Fruit fly (Drosophila melanogaster) whole organism, embryonic: ENCODE data around the gene Smu1.

Source experiments
- Ada2b ChIP-seq: fragments of 200-800 bp; sonication (Bioruptor generic); IDR thresholded peaks from 2 replicates; pipeline ENCODE4 v1.3.6; 2022; ENCODE audit warnings: missing biosample characterization, missing genetic modification characterization
- CG10431 ChIP-seq: fragments of 200-800 bp; sonication (Bioruptor generic); optimal IDR thresholded peaks from 3 replicates; lab custom pipeline; 2018; ENCODE audit warnings: missing biosample characterization, mild to moderate bottlenecking, missing genetic modification characterization
- CG11696 ChIP-seq: fragments of 200-800 bp; sonication (Bioruptor generic); IDR thresholded peaks from 2 replicates; pipeline ENCODE4 v1.3.6; 2022; ENCODE audit warnings: missing biosample characterization, missing genetic modification characterization
- CG12744 ChIP-seq: fragments of 200-800 bp; sonication (Bioruptor generic); optimal IDR thresholded peaks from 2 replicates; lab custom pipeline; 2016; ENCODE audit warnings: missing biosample characterization, missing genetic modification characterization
- CG13287 ChIP-seq: fragments of 200-800 bp; sonication (Bioruptor generic); IDR thresholded peaks from 2 replicates; pipeline ENCODE4 v1.3.6; 2022; ENCODE audit warnings: missing biosample characterization, missing genetic modification characterization; ENCODE audit not compliant: partially characterized antibody
- CG14965 ChIP-seq: fragments of 200-800 bp; sonication (Bioruptor generic); optimal IDR thresholded peaks from 2 replicates; lab custom pipeline; 2016; ENCODE audit warnings: missing biosample characterization, missing genetic modification characterization, borderline replicate concordance
- CG1603 ChIP-seq: fragments of 200-800 bp; sonication (Bioruptor generic); optimal IDR thresholded peaks from 2 replicates; lab custom pipeline; 2019; ENCODE audit warnings: missing biosample characterization, mild to moderate bottlenecking, missing genetic modification characterization, moderate library complexity
- CG17186 ChIP-seq: fragments of 200-800 bp; sonication (Bioruptor generic); optimal IDR thresholded peaks from 3 replicates; lab custom pipeline; 2017; ENCODE audit warnings: missing biosample characterization, missing genetic modification reagents, missing genetic modification characterization
- CG17359 ChIP-seq: fragments of 200-800 bp; sonication (Bioruptor generic); optimal IDR thresholded peaks from 3 replicates; lab custom pipeline; 2018; ENCODE audit warnings: missing biosample characterization, mild to moderate bottlenecking, missing genetic modification characterization, moderate library complexity
- CG17612 ChIP-seq: fragments of 200-800 bp; sonication (Bioruptor generic); IDR thresholded peaks from 2 replicates; pipeline ENCODE4 v1.3.6; 2022; ENCODE audit warnings: missing biosample characterization, missing genetic modification characterization
- CG17912 ChIP-seq: fragments of 200-800 bp; sonication (Bioruptor generic); optimal IDR thresholded peaks from 2 replicates; lab custom pipeline; 2018; ENCODE audit warnings: missing biosample characterization, mild to moderate bottlenecking, missing genetic modification characterization
- CG2116 ChIP-seq: fragments of 200-800 bp; sonication (Bioruptor generic); optimal IDR thresholded peaks from 3 replicates; lab custom pipeline; 2018; ENCODE audit warnings: missing biosample characterization, mild to moderate bottlenecking, missing genetic modification characterization
- CG32532 ChIP-seq: fragments of 200-800 bp; sonication (Bioruptor generic); IDR thresholded peaks from 2 replicates; pipeline ENCODE4 v1.3.6; 2022; ENCODE audit warnings: missing biosample characterization, missing genetic modification characterization
- CG4328 ChIP-seq: fragments of 200-800 bp; sonication (Bioruptor generic); optimal IDR thresholded peaks from 3 replicates; lab custom pipeline; 2017; ENCODE audit warnings: missing biosample characterization, missing genetic modification reagents, missing genetic modification characterization
- CG4360 ChIP-seq: fragments of 200-800 bp; sonication (Bioruptor generic); IDR thresholded peaks from 2 replicates; pipeline ENCODE4 v1.3.6; 2022; ENCODE audit warnings: missing biosample characterization, missing genetic modification characterization
- CG4404 ChIP-seq: fragments of 200-800 bp; sonication (Bioruptor generic); IDR thresholded peaks from 2 replicates; pipeline ENCODE4 v1.3.6; 2022; ENCODE audit warnings: missing biosample characterization, missing genetic modification characterization
- CG6175 ChIP-seq: fragments of 200-800 bp; sonication (Bioruptor generic); IDR thresholded peaks from 3 replicates; pipeline ENCODE4 v1.3.6; 2022; ENCODE audit warnings: missing biosample characterization, missing genetic modification characterization
- CG6765 ChIP-seq: fragments of 200-800 bp; sonication (Bioruptor generic); optimal IDR thresholded peaks from 3 replicates; lab custom pipeline; 2017; ENCODE audit warnings: missing biosample characterization, mild to moderate bottlenecking, missing genetic modification characterization
- CG7271 ChIP-seq: fragments of 200-800 bp; sonication (Bioruptor generic); optimal IDR thresholded peaks from 2 replicates; lab custom pipeline; 2018; ENCODE audit warnings: missing biosample characterization, mild to moderate bottlenecking, missing genetic modification characterization, moderate library complexity
- CG8281 ChIP-seq: fragments of 200-800 bp; sonication (Bioruptor generic); optimal IDR thresholded peaks from 2 replicates; lab custom pipeline; 2018; ENCODE audit warnings: missing biosample characterization, mild to moderate bottlenecking, missing genetic modification characterization, moderate library complexity
- CG8290 ChIP-seq, 3 experiments: fragments of 200-800 bp; sonication (Bioruptor generic); optimal IDR thresholded peaks; 2 replicates each; lab custom pipeline; 2016 to 2019; ENCODE audit warnings: missing biosample characterization in 3 of 3, missing genetic modification characterization in 3 of 3, mild to moderate bottlenecking in 2 of 3, moderate library complexity in 1 of 3
- CG9437 ChIP-seq: fragments of 200-800 bp; sonication (Bioruptor generic); optimal IDR thresholded peaks from 2 replicates; lab custom pipeline; 2018; ENCODE audit warnings: missing biosample characterization, mild to moderate bottlenecking, missing genetic modification characterization
- CG9797 ChIP-seq: fragments of 200-800 bp; sonication (Bioruptor generic); optimal IDR thresholded peaks from 3 replicates; lab custom pipeline; 2018; ENCODE audit warnings: missing biosample characterization, mild to moderate bottlenecking, missing genetic modification characterization
- CTCF ChIP-seq: fragments of 200-800 bp; sonication (Bioruptor generic); optimal IDR thresholded peaks from 2 replicates; lab custom pipeline; 2017; ENCODE audit warnings: missing biosample characterization, mild to moderate bottlenecking, missing genetic modification characterization, moderate library complexity
- Doc3 ChIP-seq: fragments of 200-800 bp; sonication (Bioruptor generic); IDR thresholded peaks from 3 replicates; pipeline ENCODE4 v1.3.6; 2022; ENCODE audit warnings: missing biosample characterization, missing genetic modification characterization; ENCODE audit not compliant: partially characterized antibody
- Dp ChIP-seq: fragments of 200-800 bp; sonication (Bioruptor generic); optimal IDR thresholded peaks from 2 replicates; lab custom pipeline; 2018; ENCODE audit warnings: missing biosample characterization, mild to moderate bottlenecking, missing genetic modification characterization, moderate library complexity
- HmgD ChIP-seq: fragments of 200-800 bp; sonication (Bioruptor generic); optimal IDR thresholded peaks from 3 replicates; lab custom pipeline; 2016; ENCODE audit warnings: missing biosample characterization, missing genetic modification characterization
- Nf-YA ChIP-seq: fragments of 200-800 bp; sonication (Bioruptor generic); IDR thresholded peaks from 2 replicates; pipeline ENCODE4 v1.3.6; 2022; ENCODE audit warnings: missing biosample characterization, missing genetic modification characterization
- Pdp1 ChIP-seq, 2 experiments: fragments of 200-800 bp; sonication (Bioruptor generic); optimal IDR thresholded peaks; 3 replicates each; lab custom pipeline; 2016; ENCODE audit warnings: missing biosample characterization in 2 of 2, missing genetic modification characterization in 2 of 2, mild to moderate bottlenecking in 1 of 2, moderate library complexity in 1 of 2
- Sry-β ChIP-seq: fragments of 200-800 bp; sonication (Bioruptor generic); optimal IDR thresholded peaks from 2 replicates; lab custom pipeline; 2018; ENCODE audit warnings: missing biosample characterization, mild to moderate bottlenecking, missing genetic modification characterization, moderate library complexity
- Sry-δ ChIP-seq: fragments of 200-800 bp; sonication (Bioruptor generic); optimal IDR thresholded peaks from 2 replicates; lab custom pipeline; 2016; ENCODE audit warnings: missing biosample characterization, missing genetic modification characterization
- ap ChIP-seq: fragments of 200-800 bp; sonication (Bioruptor generic); IDR thresholded peaks from 2 replicates; pipeline ENCODE4 v1.3.6; 2022; ENCODE audit warnings: missing biosample characterization, missing genetic modification characterization
- ash1 ChIP-seq: fragments of 200-800 bp; sonication (Bioruptor generic); optimal IDR thresholded peaks from 2 replicates; lab custom pipeline; 2018; ENCODE audit warnings: missing biosample characterization, mild to moderate bottlenecking, missing genetic modification characterization
- cas ChIP-seq: fragments of 200-800 bp; sonication (Bioruptor generic); IDR thresholded peaks from 2 replicates; pipeline ENCODE4 v1.3.6; 2022; ENCODE audit warnings: missing biosample characterization, missing genetic modification characterization
- cato ChIP-seq: fragments of 200-800 bp; sonication (Bioruptor generic); optimal IDR thresholded peaks from 2 replicates; lab custom pipeline; 2016; ENCODE audit warnings: missing biosample characterization, missing genetic modification characterization, borderline replicate concordance
- chinmo ChIP-seq: fragments of 200-800 bp; sonication (Bioruptor generic); IDR thresholded peaks from 4 replicates; pipeline ENCODE4 v1.3.6; 2022; ENCODE audit warnings: missing biosample characterization, missing genetic modification characterization; ENCODE audit not compliant: partially characterized antibody
- chn ChIP-seq: fragments of 200-800 bp; sonication (Bioruptor generic); optimal IDR thresholded peaks from 2 replicates; lab custom pipeline; 2016; ENCODE audit warnings: missing biosample characterization, missing genetic modification characterization
- ewg ChIP-seq: fragments of 200-800 bp; sonication (Bioruptor generic); optimal IDR thresholded peaks from 3 replicates; lab custom pipeline; 2017; ENCODE audit warnings: mild to moderate bottlenecking, missing biosample characterization, missing genetic modification reagents, missing genetic modification characterization
- gro ChIP-seq: fragments of 200-800 bp; sonication (Bioruptor generic); optimal IDR thresholded peaks from 2 replicates; lab custom pipeline; 2016; ENCODE audit warnings: missing biosample characterization, missing genetic modification characterization
- gsb-n ChIP-seq: fragments of 200-800 bp; sonication (Bioruptor generic); optimal IDR thresholded peaks from 3 replicates; lab custom pipeline; 2018; ENCODE audit warnings: missing biosample characterization, mild to moderate bottlenecking, missing genetic modification characterization
- ham ChIP-seq: fragments of 200-800 bp; sonication (Bioruptor generic); IDR thresholded peaks from 2 replicates; pipeline ENCODE4 v1.3.6; 2022; ENCODE audit warnings: missing biosample characterization, missing genetic modification characterization
- nerfin-1 ChIP-seq: fragments of 200-800 bp; sonication (Bioruptor generic); optimal IDR thresholded peaks from 3 replicates; lab custom pipeline; 2019; ENCODE audit warnings: missing biosample characterization, mild to moderate bottlenecking, missing genetic modification characterization, moderate library complexity
- repo ChIP-seq: fragments of 200-800 bp; sonication (Bioruptor generic); optimal IDR thresholded peaks from 2 replicates; lab custom pipeline; 2016; ENCODE audit warnings: missing biosample characterization, missing genetic modification characterization
- sd ChIP-seq: fragments of 200-800 bp; sonication (Bioruptor generic); optimal IDR thresholded peaks from 3 replicates; lab custom pipeline; 2018; ENCODE audit warnings: missing biosample characterization, mild to moderate bottlenecking, missing genetic modification characterization, moderate library complexity
- seq ChIP-seq: fragments of 200-800 bp; sonication (Bioruptor generic); IDR thresholded peaks from 2 replicates; pipeline ENCODE4 v1.3.6; 2022; ENCODE audit warnings: missing biosample characterization, missing genetic modification characterization
- shn ChIP-seq: fragments of 200-800 bp; sonication (Bioruptor generic); optimal IDR thresholded peaks from 3 replicates; lab custom pipeline; 2016; ENCODE audit warnings: missing biosample characterization, missing genetic modification characterization
- wdn ChIP-seq: fragments of 200-800 bp; sonication (Bioruptor generic); IDR thresholded peaks from 2 replicates; pipeline ENCODE4 v1.3.6; 2022; ENCODE audit warnings: missing biosample characterization, missing genetic modification characterization
- zf30C ChIP-seq: fragments of 200-800 bp; sonication (Bioruptor generic); optimal IDR thresholded peaks from 3 replicates; lab custom pipeline; 2018; ENCODE audit warnings: missing biosample characterization, mild to moderate bottlenecking, missing genetic modification characterization

Smu1 gene

DNA sequence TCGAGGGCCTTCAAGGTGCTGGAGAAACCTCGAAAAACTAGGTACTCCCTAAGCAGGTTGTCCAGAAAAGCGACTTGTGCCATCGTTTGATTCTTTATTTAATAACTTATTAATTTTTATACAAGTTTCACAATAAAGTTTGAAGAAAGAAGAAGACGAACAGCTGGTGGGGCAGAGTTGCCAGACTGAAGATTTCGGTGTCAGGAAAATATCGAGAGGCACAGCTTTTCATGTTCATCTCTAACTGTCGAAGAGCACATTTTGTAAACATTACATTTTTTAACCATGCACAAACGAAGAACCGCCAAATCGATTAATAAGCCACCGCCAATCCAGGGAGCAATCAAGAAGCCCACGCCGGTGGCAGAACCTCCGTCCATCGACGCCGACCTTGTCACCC, 42.7 kb upstream of the Smu1 start, which contains the start of the genes CG6005 and CG14286 (continued):
- 0 out of 2 replicates have a peak, but pooled peaks have one; percentile 6 for TF ChIP-seq wdn (GFP tag; lab: Robert Waterston, UW)
- TF ChIP-seq CG14965 (GFP tag; lab: Kevin White, UChicago), result no peak
- TF ChIP-seq CG17912 (GFP tag; lab: Kevin White, UChicago), result peak; percentile 30
- peak; percentile 80 for TF ChIP-seq gsb-n (tag; lab: Kevin White, UChicago)
- peak; percentile 84 for TF ChIP-seq Sry-δ
- no peak for TF ChIP-seq cato (GFP tag; lab: Kevin White, UChicago)
- TF ChIP-seq CG11696 (GFP tag; lab: Robert Waterston, UW), result no peak
- TF ChIP-seq CG4328, result no peak
- no peak for TF ChIP-seq ash1
- TF ChIP-seq ham (GFP tag; lab: Robert Waterston, UW), result no peak
- peak; percentile 16 for TF ChIP-seq CG12744 (GFP tag; lab: Kevin White, UChicago)
- peak; percentile 64; the same call in 2 of the 3 replicates for TF ChIP-seq CG6175 (GFP tag; lab: Robert Waterston, UW)
- peak; percentile 88 for TF ChIP-seq CG13287 (GFP tag; lab: Robert Waterston, UW)
- TF ChIP-seq HmgD, result no peak
- peak; percentile 49; the same call in 1 of the 2 replicates for TF ChIP-seq cas (GFP tag; lab: Robert Waterston, UW)
- TF ChIP-seq chn (GFP tag; lab: Kevin White, UChicago), result peak; percentile 78
- 0 out of 2 replicates have a peak, but pooled peaks have one; percentile 13 for TF ChIP-seq Ada2b (GFP tag; lab: Robert Waterston, UW)
- peak; percentile 69 for TF ChIP-seq gro (GFP tag; lab: Kevin White, UChicago)
- peak; percentile 21; the same call in 1 of the 2 replicates for TF ChIP-seq CG17612 (GFP tag; lab: Robert Waterston, UW)
- no peak for TF ChIP-seq CG4360 (GFP tag; lab: Robert Waterston, UW)
- no peak for TF ChIP-seq CG6765 (GFP tag; lab: Kevin White, UChicago)
- peak; percentile 45; the same call in 1 of the 2 replicates for TF ChIP-seq Nf-YA
- no peak for TF ChIP-seq zf30C (GFP tag; lab: Kevin White, UChicago)

DNA sequence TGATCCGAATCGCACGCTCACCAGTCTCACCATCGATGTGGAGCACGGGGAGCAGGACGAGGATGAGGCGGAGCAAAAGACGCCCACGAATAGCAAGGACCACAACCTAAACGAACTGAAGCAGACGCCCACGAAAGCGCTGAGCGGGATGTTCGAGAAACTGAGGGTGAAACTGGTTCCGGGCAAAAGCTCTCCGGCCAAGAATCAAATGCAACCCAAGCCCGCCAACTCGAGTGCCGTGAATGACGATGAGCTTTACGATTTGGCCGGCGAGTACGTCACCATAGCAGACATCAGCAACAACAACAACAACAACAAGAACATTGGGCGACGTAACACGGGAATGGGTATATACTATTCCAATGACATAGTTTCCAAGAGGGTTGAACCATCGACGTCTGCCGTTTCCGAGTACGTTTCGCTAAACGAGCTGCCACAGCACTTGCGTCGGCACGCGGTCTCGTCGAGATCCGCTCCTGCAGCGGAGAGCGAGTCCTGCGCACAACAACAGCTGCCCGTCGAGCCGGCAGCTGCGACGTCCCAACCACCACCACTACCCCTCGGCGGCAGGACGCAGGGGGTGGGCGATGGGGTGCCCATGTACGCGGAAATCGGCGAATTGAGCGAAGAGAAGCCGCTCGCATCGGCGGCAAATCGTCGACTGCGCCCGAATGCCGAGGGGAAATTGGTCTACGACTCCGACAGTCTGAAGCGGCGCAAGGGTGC, 36.4 kb upstream of the Smu1 start:
- TF ChIP-seq Dp (GFP tag; lab: Kevin White, UChicago) (peak; percentile 49), ap (GFP tag; lab: Robert Waterston, UW) (no peak), CG4404 (GFP tag; lab: Robert Waterston, UW) (0 out of 2 replicates have a peak, but pooled peaks have one; percentile 15), repo (GFP tag; lab: Kevin White, UChicago) (no peak), sd (peak; percentile 36), CG32532 (GFP tag; lab: Robert Waterston, UW) (peak; percentile 18; the same call in 1 of the 2 replicates), seq (GFP tag; lab: Robert Waterston, UW) (peak; percentile 84), CG4360 (GFP tag; lab: Robert Waterston, UW) (peak; percentile 87), CG6765 (GFP tag; lab: Kevin White, UChicago) (no peak), CG8290 (GFP tag; optimal IDR thresholded peaks at IDR 0.05; lab: Kevin White, UChicago) (no peak), CG8290 (tag; optimal IDR thresholded peaks at IDR 0.05; lab: Kevin White, UChicago) (no peak), CG2116 (GFP tag; lab: Kevin White, UChicago) (peak; percentile 18), Sry-β (GFP tag; lab: Kevin White, UChicago) (no peak), shn (GFP tag; lab: Kevin White, UChicago) (no peak), chinmo (GFP tag; lab: Robert Waterston, UW) (0 out of 4 replicates have a peak, but pooled peaks have one; percentile 39), CTCF (GFP tag; lab: Kevin White, UChicago) (peak; percentile 85), CG9797 (GFP tag; lab: Kevin White, UChicago) (no peak), CG10431 (GFP tag; lab: Kevin White, UChicago) (peak; percentile 83), nerfin-1 (peak; percentile 97), CG8281 (tag; lab: Kevin White, UChicago) (no peak), CG17359 (tag; lab: Kevin White, UChicago) (no peak), ewg (GFP tag; lab: Kevin White, UChicago) (peak; percentile 95), CG1603 (tag; lab: Kevin White, UChicago) (no peak), Pdp1 (GFP tag; optimal IDR thresholded peaks at IDR 0.05; lab: Kevin White, UChicago) (peak in 1 of 2 experiments; percentile 48), CG7271 (tag; lab: Kevin White, UChicago) (no peak), Doc3 (GFP tag; lab: Robert Waterston, UW) (no peak), CG17186 (no peak), CG9437 (GFP tag; lab: Kevin White, UChicago) (peak; percentile 84)
